Worm (Caenorhabditis elegans): ENCODE data around the gene nonu-1.

ce11 chrIII:4856992-4857391, 7.3 kb upstream of the nonu-1 start:
- TF ChIP-seq unc-62 (GFP tag; optimal IDR thresholded peaks at IDR 0.05) (no peak), ztf-28 (GFP tag; IDR thresholded peaks at IDR 0.05) (no peak), atf-7 (tag; optimal IDR thresholded peaks at IDR 0.05) (no peak), sptf-2 (GFP tag; optimal IDR thresholded peaks at IDR 0.05) (no peak), let-526 (GFP tag; IDR thresholded peaks at IDR 0.05) (no peak), ets-4 (GFP tag; optimal IDR thresholded peaks at IDR 0.05) (no peak), lin-40 (tag; optimal IDR thresholded peaks at IDR 0.05) (no peak), xnd-1 (tag; optimal IDR thresholded peaks at IDR 0.05) (no peak), nhr-90 (tag; optimal IDR thresholded peaks at IDR 0.05) (no peak), dpl-1 (GFP tag; optimal IDR thresholded peaks at IDR 0.05) (no peak), him-1 (tag; optimal IDR thresholded peaks at IDR 0.05) (no peak), ceh-40 (GFP tag; IDR thresholded peaks at IDR 0.05) (no peak), repo-1 (tag; optimal IDR thresholded peaks at IDR 0.05) (no peak)
